Worm (Caenorhabditis elegans): ENCODE data around the gene F21C10.5.

Gene F21C10.5

ce11 chrV:9175218-9175837, 49.9 kb downstream of the F21C10.5 start, which contains the start of gene spas-1 (continued):
- TF ChIP-seq snpc-4 (tag; optimal IDR thresholded peaks at IDR 0.05) = peak; percentile 82
- TF ChIP-seq aly-2 (tag; optimal IDR thresholded peaks at IDR 0.05) = no peak
- TF ChIP-seq R02D3.7 (tag; optimal IDR thresholded peaks at IDR 0.05) = peak; percentile 55
- peak; percentile 49 for TF ChIP-seq blmp-1 (tag; optimal IDR thresholded peaks at IDR 0.05; ENCODE audit: insufficient read depth)
- TF ChIP-seq F13H6.1 (tag; optimal IDR thresholded peaks at IDR 0.05) = peak; percentile 88
- TF ChIP-seq mab-5 (tag; optimal IDR thresholded peaks at IDR 0.05) = peak; percentile 86
- TF ChIP-seq unc-62 (GFP tag; optimal IDR thresholded peaks at IDR 0.05) = peak; percentile 12
- TF ChIP-seq sem-4 (tag; optimal IDR thresholded peaks at IDR 0.05) = peak; percentile 75
- TF ChIP-seq mbf-1 (tag; optimal IDR thresholded peaks at IDR 0.05) = no peak
